Fruit fly (Drosophila melanogaster): Measurements from ENCODE around the gene Cyp28d1.
A peak's percentile ranks its signal among the peaks of the same experiment; 100 is the strongest.

Cyp28d1 gene

dm6 chr2L:5225547-5226213 lies 15.4 kb downstream of the Cyp28d1 start (continued):
- TF ChIP-seq CG6654 (GFP tag; optimal IDR thresholded peaks at IDR 0.05) = no peak
- TF ChIP-seq Meics (GFP tag; optimal IDR thresholded peaks at IDR 0.05) = peak; percentile 36
- no peak for TF ChIP-seq hbn (GFP tag; IDR thresholded peaks at IDR 0.05; ENCODE audit: partially characterized antibody)
- TF ChIP-seq CG7839 (tag; optimal IDR thresholded peaks at IDR 0.05) = peak; percentile 36
- TF ChIP-seq abd-A (tag; optimal IDR thresholded peaks at IDR 0.05) = peak; percentile 5
- peak; percentile 17 for TF ChIP-seq CG12391 (tag; optimal IDR thresholded peaks at IDR 0.05)
- peak; percentile 31; the same call in 1 of the 2 replicates for TF ChIP-seq CG10366 (GFP tag; IDR thresholded peaks at IDR 0.05)
- TF ChIP-seq CTCF (GFP tag; optimal IDR thresholded peaks at IDR 0.05) = peak; percentile 6
- TF ChIP-seq CG12299 (tag; optimal IDR thresholded peaks at IDR 0.05) = no peak
- TF ChIP-seq bsh (GFP tag; optimal IDR thresholded peaks at IDR 0.05) = peak in 1 of 2 experiments; percentile 1
- TF ChIP-seq HmgZ (tag; optimal IDR thresholded peaks at IDR 0.05) = no peak
- TF ChIP-seq otp (GFP tag; IDR thresholded peaks at IDR 0.05) = peak; percentile 47; the same call in 1 of the 3 replicates
- TF ChIP-seq inv (GFP tag; IDR thresholded peaks at IDR 0.05; ENCODE audit: partially characterized antibody) = no peak
- no peak for TF ChIP-seq CG8089 (GFP tag; optimal IDR thresholded peaks at IDR 0.05)
- peak; percentile 32; the same call in 1 of the 2 replicates for TF ChIP-seq ssp (GFP tag; IDR thresholded peaks at IDR 0.05)
- TF ChIP-seq Dek (tag; optimal IDR thresholded peaks at IDR 0.05) = no peak
- no peak for TF ChIP-seq exex (tag; optimal IDR thresholded peaks at IDR 0.05)
- no peak for TF ChIP-seq CG13894 (tag; optimal IDR thresholded peaks at IDR 0.05)
- no peak for TF ChIP-seq chn (GFP tag; optimal IDR thresholded peaks at IDR 0.05)
- TF ChIP-seq Side (GFP tag; optimal IDR thresholded peaks at IDR 0.05) = peak; percentile 0
- no peak for TF ChIP-seq TFAM (GFP tag; optimal IDR thresholded peaks at IDR 0.05)
- peak; percentile 15 for TF ChIP-seq ind (GFP tag; optimal IDR thresholded peaks at IDR 0.05)
- peak; percentile 89 for TF ChIP-seq CG2199 (GFP tag; IDR thresholded peaks at IDR 0.05)
- TF ChIP-seq so (GFP tag; IDR thresholded peaks at IDR 0.05) = no peak
- TF ChIP-seq MBD-R2 (GFP tag; IDR thresholded peaks at IDR 0.05) = 0 out of 2 replicates have a peak, but pooled peaks have one; percentile 14
- no peak for TF ChIP-seq CG12942 (GFP tag; optimal IDR thresholded peaks at IDR 0.05)
- no peak for TF ChIP-seq ttk (GFP tag; IDR thresholded peaks at IDR 0.05)
- TF ChIP-seq Doc3 (GFP tag; IDR thresholded peaks at IDR 0.05; ENCODE audit: partially characterized antibody) = no peak
- TF ChIP-seq Myb (GFP tag; optimal IDR thresholded peaks at IDR 0.05) = peak; percentile 3
- peak; percentile 26 for TF ChIP-seq zfh2 (GFP tag; optimal IDR thresholded peaks at IDR 0.05)
- no peak for TF ChIP-seq kah (GFP tag; optimal IDR thresholded peaks at IDR 0.05)
- TF ChIP-seq cas (GFP tag; IDR thresholded peaks at IDR 0.05) = no peak
- TF ChIP-seq NC2β (GFP tag; optimal IDR thresholded peaks at IDR 0.05) = no peak
- no peak for TF ChIP-seq CG9727 (GFP tag; optimal IDR thresholded peaks at IDR 0.05)
- no peak for TF ChIP-seq Aef1 (GFP tag; IDR thresholded peaks at IDR 0.05)
- TF ChIP-seq scrt (GFP tag; optimal IDR thresholded peaks at IDR 0.05) = peak; percentile 15
- TF ChIP-seq CG17328 (GFP tag; IDR thresholded peaks at IDR 0.05) = no peak
- peak; percentile 62; the same call in 2 of the 3 replicates for TF ChIP-seq gce (GFP tag; IDR thresholded peaks at IDR 0.05)
- TF ChIP-seq CG17568 (GFP tag; optimal IDR thresholded peaks at IDR 0.05) = no peak
- no peak for TF ChIP-seq btn (GFP tag; optimal IDR thresholded peaks at IDR 0.05)
- TF ChIP-seq tgo (GFP tag; IDR thresholded peaks at IDR 0.05) = peak; percentile 34; the same call in 2 of the 3 replicates
- no peak for TF ChIP-seq insv (GFP tag; optimal IDR thresholded peaks at IDR 0.05)
- peak; percentile 15 to 30 for TF ChIP-seq dpn (GFP tag; optimal IDR thresholded peaks at IDR 0.05)
- peak; percentile 16 for TF ChIP-seq CG12659 (GFP tag; optimal IDR thresholded peaks at IDR 0.05)
- TF ChIP-seq CG4854 (GFP tag; optimal IDR thresholded peaks at IDR 0.05) = no peak
- TF ChIP-seq Pdp1 (GFP tag; optimal IDR thresholded peaks at IDR 0.05) = peak; percentile 7 to 64
- peak; percentile 4 for TF ChIP-seq CG8388 (GFP tag; optimal IDR thresholded peaks at IDR 0.05)
- peak; percentile 11 for TF ChIP-seq CG1792 (GFP tag; optimal IDR thresholded peaks at IDR 0.05)
- TF ChIP-seq Dll (GFP tag; IDR thresholded peaks at IDR 0.05; ENCODE audit: partially characterized antibody) = no peak
- TF ChIP-seq disco-r (GFP tag; optimal IDR thresholded peaks at IDR 0.05) = no peak

All from whole organism, embryonic.